Fruit fly (Drosophila melanogaster) whole organism, embryonic: ENCODE results near the gene fig.
A peak's percentile ranks its signal among the peaks of the same experiment; 100 is the strongest.

Experiments used
- Adf1 ChIP-seq: fragments of 200-800 bp; sonication (Bioruptor generic); IDR thresholded peaks from 2 replicates; pipeline ENCODE4 v1.3.6; 2022; ENCODE audit warnings: missing biosample characterization, missing genetic modification characterization
- Antp ChIP-seq: fragments of 200-800 bp; sonication (Bioruptor generic); optimal IDR thresholded peaks from 3 replicates; lab custom pipeline; 2016; ENCODE audit warnings: missing biosample characterization, missing genetic modification characterization
- CG11696 ChIP-seq: fragments of 200-800 bp; sonication (Bioruptor generic); IDR thresholded peaks from 2 replicates; pipeline ENCODE4 v1.3.6; 2022; ENCODE audit warnings: missing biosample characterization, missing genetic modification characterization
- CG11723 ChIP-seq: fragments of 200-800 bp; sonication (Bioruptor generic); optimal IDR thresholded peaks from 2 replicates; lab custom pipeline; 2017; ENCODE audit warnings: missing biosample characterization, mild to moderate bottlenecking, missing genetic modification characterization
- CG1233 ChIP-seq: fragments of 200-800 bp; sonication (Bioruptor generic); optimal IDR thresholded peaks from 4 replicates; lab custom pipeline; 2018; ENCODE audit warnings: missing biosample characterization, mild to moderate bottlenecking, missing genetic modification characterization
- CG12659 ChIP-seq: fragments of 200-800 bp; sonication (Bioruptor generic); optimal IDR thresholded peaks from 3 replicates; lab custom pipeline; 2017; ENCODE audit warnings: mild to moderate bottlenecking, missing biosample characterization, missing genetic modification reagents, missing genetic modification characterization
- CG14860 ChIP-seq: fragments of 200-800 bp; sonication (Bioruptor generic); IDR thresholded peaks from 3 replicates; pipeline ENCODE4 v1.3.6; 2022; ENCODE audit warnings: missing biosample characterization, missing genetic modification characterization; ENCODE audit not compliant: partially characterized antibody
- CG17802 ChIP-seq: fragments of 200-800 bp; sonication (Bioruptor generic); optimal IDR thresholded peaks from 2 replicates; lab custom pipeline; 2018; ENCODE audit warnings: missing biosample characterization, mild to moderate bottlenecking, missing genetic modification characterization, moderate library complexity
- CG30403 ChIP-seq: fragments of 200-800 bp; sonication (Bioruptor generic); optimal IDR thresholded peaks from 3 replicates; lab custom pipeline; 2016; ENCODE audit warnings: missing biosample characterization, missing genetic modification characterization
- CG3726 ChIP-seq: fragments of 200-800 bp; sonication (Bioruptor generic); IDR thresholded peaks from 3 replicates; pipeline ENCODE4, ENCODE4 v1.3.6; 2022; ENCODE audit warnings: missing biosample characterization, missing genetic modification characterization
- CG4730 ChIP-seq: fragments of 200-800 bp; sonication (Bioruptor generic); IDR thresholded peaks from 2 replicates; pipeline ENCODE4 v1.3.6; 2022; ENCODE audit warnings: missing biosample characterization, missing genetic modification characterization
- CG7357 ChIP-seq: fragments of 200-800 bp; sonication (Bioruptor generic); IDR thresholded peaks from 3 replicates; pipeline ENCODE4 v1.3.6; 2022; ENCODE audit warnings: missing biosample characterization, missing genetic modification characterization
- CG9817 ChIP-seq: fragments of 200-800 bp; sonication (Bioruptor generic); optimal IDR thresholded peaks from 2 replicates; lab custom pipeline; 2018; ENCODE audit warnings: missing biosample characterization, mild to moderate bottlenecking, missing genetic modification characterization, moderate library complexity
- Drgx ChIP-seq: fragments of 200-800 bp; sonication (Bioruptor generic); IDR thresholded peaks from 2 replicates; pipeline ENCODE4 v1.3.6; 2022; ENCODE audit warnings: missing biosample characterization, missing genetic modification characterization
- ERR ChIP-seq: fragments of 200-800 bp; sonication (Bioruptor generic); optimal IDR thresholded peaks from 2 replicates; lab custom pipeline; 2016; ENCODE audit warnings: missing biosample characterization, missing genetic modification characterization
- Ets65A ChIP-seq: fragments of 200-800 bp; sonication (Bioruptor generic); peaks from one replicate; lab custom pipeline; 2016; ENCODE audit warnings: missing biosample characterization, missing genetic modification characterization
- HLH4C ChIP-seq: fragments of 200-800 bp; sonication (Bioruptor generic); IDR thresholded peaks from 3 replicates; pipeline ENCODE4 v1.3.6; 2022; ENCODE audit warnings: missing biosample characterization, missing genetic modification characterization; ENCODE audit not compliant: partially characterized antibody
- Hey ChIP-seq: fragments of 200-800 bp; sonication (Bioruptor generic); optimal IDR thresholded peaks from 3 replicates; lab custom pipeline; 2018; ENCODE audit warnings: missing biosample characterization, mild to moderate bottlenecking, missing genetic modification characterization
- Hr39 ChIP-seq: fragments of >200 bp; optimal IDR thresholded peaks from 2 replicates; lab custom pipeline; 2017
- Kr ChIP-seq: fragments of 200-800 bp; sonication (Bioruptor generic); optimal IDR thresholded peaks from 2 replicates; lab custom pipeline; 2017; ENCODE audit warnings: missing biosample characterization, mild to moderate bottlenecking, missing genetic modification characterization
- MESR4 ChIP-seq: fragments of 200-800 bp; sonication (Bioruptor generic); optimal IDR thresholded peaks from 2 replicates; lab custom pipeline; 2018; ENCODE audit warnings: missing biosample characterization, mild to moderate bottlenecking, missing genetic modification characterization, moderate library complexity
- Myb ChIP-seq: fragments of 200-800 bp; sonication (Bioruptor generic); optimal IDR thresholded peaks from 2 replicates; lab custom pipeline; 2016; ENCODE audit warnings: missing biosample characterization, missing genetic modification characterization
- Nf-YC ChIP-seq: fragments of 200-800 bp; optimal IDR thresholded peaks from 3 replicates; lab custom pipeline; 2019; ENCODE audit warnings: missing biosample characterization, mild to moderate bottlenecking, missing genetic modification characterization, moderate library complexity
- Pdp1 ChIP-seq, 2 experiments: fragments of 200-800 bp; sonication (Bioruptor generic); optimal IDR thresholded peaks; 3 replicates each; lab custom pipeline; 2016; ENCODE audit warnings: missing biosample characterization in 2 of 2, missing genetic modification characterization in 2 of 2, mild to moderate bottlenecking in 1 of 2, moderate library complexity in 1 of 2
- Side ChIP-seq: fragments of 200-800 bp; sonication (Bioruptor generic); optimal IDR thresholded peaks from 2 replicates; lab custom pipeline; 2016; ENCODE audit warnings: missing biosample characterization, missing genetic modification characterization
- Sry-β ChIP-seq: fragments of 200-800 bp; sonication (Bioruptor generic); optimal IDR thresholded peaks from 2 replicates; lab custom pipeline; 2018; ENCODE audit warnings: missing biosample characterization, mild to moderate bottlenecking, missing genetic modification characterization, moderate library complexity
- Xrp1 ChIP-seq: fragments of 200-800 bp; sonication (Bioruptor generic); IDR thresholded peaks from 2 replicates; pipeline ENCODE4 v1.3.6; 2022; ENCODE audit warnings: missing biosample characterization, missing genetic modification characterization
- cad ChIP-seq: fragments of >200 bp; optimal IDR thresholded peaks from 2 replicates; lab custom pipeline; 2017; ENCODE audit warnings: missing biosample characterization, missing genetic modification characterization
- cg ChIP-seq: fragments of 200-800 bp; sonication (Bioruptor generic); optimal IDR thresholded peaks from 3 replicates; lab custom pipeline; 2019; ENCODE audit warnings: missing biosample characterization, mild to moderate bottlenecking, missing genetic modification characterization, moderate library complexity
- dmrt11E ChIP-seq: fragments of 200-800 bp; sonication (Bioruptor generic); optimal IDR thresholded peaks from 3 replicates; lab custom pipeline; 2018; ENCODE audit warnings: missing biosample characterization, mild to moderate bottlenecking, missing genetic modification characterization, moderate library complexity
- hbn ChIP-seq: fragments of 200-800 bp; sonication (Bioruptor generic); IDR thresholded peaks from 2 replicates; pipeline ENCODE4 v1.3.6; 2022; ENCODE audit warnings: missing biosample characterization, missing genetic modification characterization; ENCODE audit not compliant: partially characterized antibody
- hkb ChIP-seq, 2 experiments: fragments of 200-800 bp in 1 of 2; fragments of >200 bp in 1 of 2; sonication (Bioruptor generic) in 1 of 2; IDR thresholded peaks in 1 of 2; optimal IDR thresholded peaks in 1 of 2; 2 replicates each; pipeline versions ENCODE4 v1.3.6 to Lab custom; 2017 to 2022; ENCODE audit warnings: missing biosample characterization in 1 of 2, missing genetic modification characterization in 1 of 2
- kah ChIP-seq: fragments of 200-800 bp; sonication (Bioruptor generic); optimal IDR thresholded peaks from 2 replicates; lab custom pipeline; 2018; ENCODE audit warnings: missing biosample characterization, mild to moderate bottlenecking, missing genetic modification characterization
- pzg ChIP-seq: fragments of 200-800 bp; sonication (Bioruptor generic); optimal IDR thresholded peaks from 3 replicates; lab custom pipeline; 2018; ENCODE audit warnings: missing biosample characterization, mild to moderate bottlenecking, missing genetic modification characterization, moderate library complexity
- sens ChIP-seq: fragments of 200-800 bp; sonication (Bioruptor generic); peaks from one replicate; lab custom pipeline; 2016; ENCODE audit warnings: missing biosample characterization, missing genetic modification characterization
- sim ChIP-seq: fragments of 200-800 bp; sonication (Bioruptor generic); IDR thresholded peaks from 2 replicates; pipeline ENCODE4 v1.3.6; 2022; ENCODE audit warnings: missing biosample characterization, missing genetic modification characterization
- sob ChIP-seq: fragments of 200-800 bp; sonication (Bioruptor generic); IDR thresholded peaks from 2 replicates; pipeline ENCODE4 v1.3.6; 2022; ENCODE audit warnings: missing biosample characterization, missing genetic modification characterization
- sr ChIP-seq: fragments of 200-800 bp; sonication (Bioruptor generic); IDR thresholded peaks from 3 replicates; pipeline ENCODE4 v1.3.6; 2022; ENCODE audit warnings: missing biosample characterization, missing genetic modification characterization
- tll ChIP-seq, 2 experiments: fragments of 200-800 bp in 1 of 2; fragments of >200 bp in 1 of 2; sonication (Bioruptor generic) in 1 of 2; optimal IDR thresholded peaks; 2 replicates each; lab custom pipeline; 2017 to 2019; ENCODE audit warnings: missing biosample characterization in 2 of 2, missing genetic modification characterization in 2 of 2, mild to moderate bottlenecking in 1 of 2, moderate library complexity in 1 of 2
- tna ChIP-seq: fragments of 200-800 bp; sonication (Bioruptor generic); IDR thresholded peaks from 2 replicates; pipeline ENCODE4 v1.3.6; 2022; ENCODE audit warnings: missing biosample characterization, missing genetic modification characterization; ENCODE audit not compliant: partially characterized antibody
- tx ChIP-seq: fragments of 200-800 bp; sonication (Bioruptor generic); optimal IDR thresholded peaks from 2 replicates; lab custom pipeline; 2016; ENCODE audit warnings: missing biosample characterization, missing genetic modification characterization
- vvl ChIP-seq: fragments of 200-800 bp; sonication (Bioruptor generic); IDR thresholded peaks from 2 replicates; pipeline ENCODE4 v1.3.6; 2022; ENCODE audit warnings: missing biosample characterization, missing genetic modification characterization
- zen ChIP-seq: fragments of 200-800 bp; sonication (Bioruptor generic); optimal IDR thresholded peaks from 3 replicates; lab custom pipeline; 2018; ENCODE audit warnings: missing biosample characterization, mild to moderate bottlenecking, missing genetic modification characterization, moderate library complexity

The fig gene

dm6 chr3R:29797183-29797582, 16.9 kb upstream of the fig start:
- TF ChIP-seq Adf1 (GFP tag; lab: Robert Waterston, UW) (no peak), sim (GFP tag; lab: Robert Waterston, UW) (no peak), Side (GFP tag; lab: Kevin White, UChicago) (no peak), MESR4 (GFP tag; lab: Kevin White, UChicago) (no peak), hbn (GFP tag; lab: Robert Waterston, UW) (no peak)

DNA sequence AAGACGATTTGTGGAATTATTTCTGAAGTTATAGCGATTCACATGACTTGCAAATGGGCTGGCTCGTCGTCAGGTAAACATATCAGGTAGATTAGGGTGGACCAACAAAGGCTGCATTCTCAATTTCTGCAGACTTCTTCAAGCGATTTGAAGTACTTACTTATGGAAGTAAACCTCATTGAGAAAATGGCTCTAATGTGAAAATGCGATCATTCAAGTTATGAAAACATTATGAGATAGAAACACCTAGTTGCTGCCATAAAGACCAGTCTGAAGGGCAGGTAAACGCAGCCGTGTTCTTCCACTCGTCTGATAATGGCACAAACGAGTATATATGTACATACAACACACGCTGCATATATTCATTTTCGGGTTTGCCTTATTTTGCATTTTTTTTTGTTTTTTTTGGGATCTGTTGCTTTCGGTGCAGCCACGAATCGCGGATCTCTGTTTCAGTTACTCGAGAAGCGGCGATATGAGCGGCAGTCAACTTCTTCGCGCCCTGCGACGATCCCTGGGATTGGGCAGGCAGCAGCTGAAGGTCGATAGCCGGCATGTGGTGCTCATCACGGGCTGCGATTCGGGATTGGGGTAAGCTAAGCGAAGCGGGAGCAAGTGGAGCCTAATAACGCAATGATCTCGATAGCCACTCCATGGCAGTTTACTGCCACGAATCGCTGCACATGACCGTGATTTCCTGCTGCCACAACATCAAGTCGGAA, 14.1 kb upstream of the fig start, which contains the start of gene sro:
Gene sro (plus strand): TSS at position 437 of the 722 bp plus-strand sequence.
- peak; percentile 63 for TF ChIP-seq zen (tag; lab: Kevin White, UChicago)
- 0 out of 3 replicates have a peak, but pooled peaks have one; percentile 24 for TF ChIP-seq HLH4C (GFP tag; lab: Robert Waterston, UW)
- peak in 1 of 2 experiments; percentile 85 for TF ChIP-seq tll (GFP tag; optimal IDR thresholded peaks at IDR 0.05; lab: Kevin White, UChicago)
- TF ChIP-seq Hey (tag; lab: Kevin White, UChicago): no peak
- no peak for TF ChIP-seq hkb (optimal IDR thresholded peaks at IDR 0.05; lab: Kevin White, UChicago)
- TF ChIP-seq hkb (GFP tag; IDR thresholded peaks at IDR 0.05; lab: Robert Waterston, UW): no peak
- TF ChIP-seq cad (GFP tag; lab: Kevin White, UChicago): peak; percentile 54
- no peak for TF ChIP-seq sens (GFP tag; lab: Kevin White, UChicago)
- peak; percentile 78 for TF ChIP-seq Ets65A (GFP tag; lab: Kevin White, UChicago)
- TF ChIP-seq, all 482 proteins: peak for 5

DNA sequence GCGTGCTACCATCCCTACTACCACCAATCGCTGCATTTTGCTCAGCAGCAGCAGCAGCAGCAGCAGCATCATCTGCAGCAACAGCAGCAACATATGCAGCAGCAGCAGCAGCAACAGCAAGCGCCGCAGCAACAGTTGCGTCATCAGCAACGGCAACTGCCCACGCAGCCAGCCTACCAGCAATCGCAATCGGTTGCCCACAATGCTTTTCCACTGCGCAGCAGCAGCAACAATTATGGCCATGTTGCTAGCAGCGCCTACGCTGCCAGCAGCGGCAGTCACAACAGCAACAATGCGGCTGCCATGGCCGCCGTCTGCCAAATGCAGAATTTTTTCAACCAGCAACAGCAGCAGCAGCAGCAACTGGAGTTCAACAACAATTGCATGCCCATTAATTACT, 9.9 kb upstream of the fig start:
- TF ChIP-seq CG14860 (GFP tag; lab: Robert Waterston, UW) (no peak), CG11696 (GFP tag; lab: Robert Waterston, UW) (0 out of 2 replicates have a peak, but pooled peaks have one; percentile 25), sr (GFP tag; lab: Robert Waterston, UW) (peak; percentile 90), CG1233 (no peak), vvl (GFP tag; lab: Robert Waterston, UW) (0 out of 2 replicates have a peak, but pooled peaks have one; percentile 30), Pdp1 (GFP tag; optimal IDR thresholded peaks at IDR 0.05; lab: Kevin White, UChicago) (peak in 1 of 2 experiments; percentile 49), tna (no peak), CG7357 (GFP tag; lab: Robert Waterston, UW) (0 out of 3 replicates have a peak, but pooled peaks have one; percentile 10)

- TF ChIP-seq Sry-β (no peak), Myb (GFP tag; lab: Kevin White, UChicago) (no peak), Drgx (no peak), cg (GFP tag; lab: Kevin White, UChicago) (peak; percentile 33), CG11723 (GFP tag; lab: Kevin White, UChicago) (no peak), pzg (no peak), Antp (no peak), CG9817 (no peak), tx (GFP tag; lab: Kevin White, UChicago) (no peak), sob (GFP tag; lab: Robert Waterston, UW) (0 out of 2 replicates have a peak, but pooled peaks have one; percentile 10), CG3726 (GFP tag; lab: Robert Waterston, UW) (no peak), CG17802 (tag; lab: Kevin White, UChicago) (no peak), Hr39 (no peak), CG12659 (GFP tag; lab: Kevin White, UChicago) (no peak), kah (peak; percentile 12), dmrt11E (no peak), Nf-YC (tag; lab: Kevin White, UChicago) (no peak), CG4730 (GFP tag; lab: Robert Waterston, UW) (no peak), Xrp1 (GFP tag; lab: Robert Waterston, UW) (no peak), Kr (GFP tag; lab: Kevin White, UChicago) (no peak), ERR (GFP tag; lab: Kevin White, UChicago) (no peak), vvl (GFP tag; lab: Robert Waterston, UW) (peak; percentile 8; the same call in 1 of the 2 replicates), CG30403 (GFP tag; lab: Kevin White, UChicago) (no peak)
Measured at dm6 chr3R:29787891-29788549, 7.8 kb upstream of the fig start.
